Worm (Caenorhabditis elegans) whole organism, late embryonic: Measurements from ENCODE around the gene F26D2.3.

Experiments
- C08G9.2 ChIP-seq: sonication (generic microtip); optimal IDR thresholded peaks from 2 replicates; lab custom pipeline; 2016; ENCODE audit warnings: mild to moderate bottlenecking, missing genetic modification characterization, moderate library complexity, missing compliant biosample characterization
- K02D7.2 ChIP-seq: sonication (generic microtip); optimal IDR thresholded peaks from 2 replicates; lab custom pipeline; 2017; ENCODE audit warnings: mild to moderate bottlenecking, missing genetic modification characterization, missing compliant biosample characterization
- K09A11.1 ChIP-seq: sonication (generic microtip); optimal IDR thresholded peaks from 2 replicates; lab custom pipeline; 2017; ENCODE audit warnings: antibody characterized with exemption, mild to moderate bottlenecking, missing genetic modification characterization, missing compliant biosample characterization; ENCODE audit not compliant: insufficient read depth
- ceh-18 ChIP-seq: sonication (generic microtip); optimal IDR thresholded peaks from 2 replicates; lab custom pipeline; 2016; ENCODE audit warnings: missing genetic modification characterization, missing compliant biosample characterization
- ceh-31 ChIP-seq: sonication (generic microtip); optimal IDR thresholded peaks from 2 replicates; lab custom pipeline; 2016; ENCODE audit warnings: missing genetic modification characterization, missing compliant biosample characterization
- ceh-34 ChIP-seq: sonication (generic microtip); optimal IDR thresholded peaks from 2 replicates; lab custom pipeline; 2016; ENCODE audit warnings: mild to moderate bottlenecking, missing genetic modification characterization, missing compliant biosample characterization
- ceh-45 ChIP-seq: fragments of 200-800 bp; sonication (Bioruptor generic); IDR thresholded peaks from 2 replicates; pipeline ENCODE4 v1.3.6; 2022; ENCODE audit warnings: missing genetic modification reagents, missing genetic modification characterization, missing compliant biosample characterization
- ceh-48 ChIP-seq: sonication (generic microtip); optimal IDR thresholded peaks from 2 replicates; lab custom pipeline; 2016; ENCODE audit warnings: missing genetic modification characterization, inconsistent platforms, missing compliant biosample characterization
- ceh-9 ChIP-seq: sonication (generic microtip); optimal IDR thresholded peaks from 2 replicates; lab custom pipeline; 2016; ENCODE audit warnings: mild to moderate bottlenecking, missing genetic modification characterization, inconsistent platforms, missing compliant biosample characterization
- dmd-4 ChIP-seq: sonication (generic microtip); optimal IDR thresholded peaks from 2 replicates; lab custom pipeline; 2016; ENCODE audit warnings: borderline replicate concordance, missing genetic modification characterization, missing compliant biosample characterization
- elt-4 ChIP-seq: sonication (generic microtip); optimal IDR thresholded peaks from 2 replicates; lab custom pipeline; 2016; ENCODE audit warnings: missing genetic modification characterization, missing compliant biosample characterization
- eyg-1 ChIP-seq: sonication (generic microtip); optimal IDR thresholded peaks from 2 replicates; lab custom pipeline; 2016; ENCODE audit warnings: missing genotype, missing genetic modification characterization, missing compliant biosample characterization
- fkh-6 ChIP-seq: sonication (generic microtip); optimal IDR thresholded peaks from 2 replicates; lab custom pipeline; 2016; ENCODE audit warnings: missing genetic modification characterization, missing compliant biosample characterization
- hlh-13 ChIP-seq: fragments of 200-800 bp; sonication (Bioruptor generic); optimal IDR thresholded peaks from 2 replicates; lab custom pipeline; 2018; ENCODE audit warnings: mild to moderate bottlenecking, missing genetic modification characterization, missing compliant biosample characterization
- hlh-6 ChIP-seq: sonication (generic microtip); optimal IDR thresholded peaks from 2 replicates; lab custom pipeline; 2016; ENCODE audit warnings: missing genotype, missing genetic modification characterization, missing compliant biosample characterization
- hlh-8 ChIP-seq: sonication (generic microtip); optimal IDR thresholded peaks from 2 replicates; lab custom pipeline; 2016; ENCODE audit warnings: missing genotype, missing genetic modification characterization, missing compliant biosample characterization
- lim-6 ChIP-seq: sonication (generic microtip); optimal IDR thresholded peaks from 2 replicates; lab custom pipeline; 2016; ENCODE audit warnings: missing genetic modification characterization, missing compliant biosample characterization
- lin-11 ChIP-seq: fragments of 200-800 bp; sonication (Bioruptor generic); optimal IDR thresholded peaks from 2 replicates; lab custom pipeline; 2018; ENCODE audit warnings: mild to moderate bottlenecking, missing genetic modification characterization, missing compliant biosample characterization
- nfya-1 ChIP-seq: sonication (generic microtip); optimal IDR thresholded peaks from 2 replicates; lab custom pipeline; 2017; ENCODE audit warnings: missing genetic modification characterization, mild to moderate bottlenecking, missing compliant biosample characterization, antibody characterized with exemption, moderate library complexity
- nhr-11 ChIP-seq: fragments of 150-350 bp; optimal IDR thresholded peaks from 2 replicates; lab custom pipeline; 2014; ENCODE audit warnings: missing biosample characterization, missing genetic modification characterization
- odd-2 ChIP-seq: sonication (generic microtip); optimal IDR thresholded peaks from 2 replicates; lab custom pipeline; 2017; ENCODE audit warnings: antibody characterized with exemption, mild to moderate bottlenecking, missing genetic modification characterization, missing compliant biosample characterization
- pag-3 ChIP-seq: sonication (generic microtip); optimal IDR thresholded peaks from 2 replicates; lab custom pipeline; 2016; ENCODE audit warnings: missing compliant biosample characterization, missing genetic modification characterization, borderline replicate concordance
- pax-1 ChIP-seq: fragments of 150-350 bp; optimal IDR thresholded peaks from 2 replicates; lab custom pipeline; 2014; ENCODE audit warnings: missing biosample characterization, missing genetic modification characterization
- pha-2 ChIP-seq: sonication (generic microtip); optimal IDR thresholded peaks from 2 replicates; lab custom pipeline; 2017; ENCODE audit warnings: mild to moderate bottlenecking, missing genetic modification characterization, missing compliant biosample characterization
- pha-4 ChIP-seq: fragments of 150-350 bp; optimal IDR thresholded peaks from 2 replicates; lab custom pipeline; 2018; ENCODE audit warnings: missing biosample characterization, missing genetic modification reagents, missing genetic modification characterization
- sdc-2 ChIP-seq: sonication (generic microtip); optimal IDR thresholded peaks from 2 replicates; lab custom pipeline; 2016; ENCODE audit warnings: missing genotype, missing genetic modification characterization, missing compliant biosample characterization
- sox-2 ChIP-seq: fragments of 200-800 bp; sonication (Bioruptor generic); IDR thresholded peaks from 2 replicates; pipeline ENCODE4 v1.3.6; 2022; ENCODE audit warnings: missing genetic modification reagents, missing genetic modification characterization, missing compliant biosample characterization
- sox-4 ChIP-seq: sonication (generic microtip); optimal IDR thresholded peaks from 2 replicates; lab custom pipeline; 2017; ENCODE audit warnings: mild to moderate bottlenecking, missing genetic modification characterization, inconsistent platforms, missing compliant biosample characterization
- ttx-3 ChIP-seq: sonication (generic microtip); optimal IDR thresholded peaks from 2 replicates; lab custom pipeline; 2016; ENCODE audit warnings: missing genetic modification reagents, missing genetic modification characterization, missing compliant biosample characterization
- unc-3 ChIP-seq, 2 experiments: fragments of 200-800 bp in 1 of 2; sonication (Bioruptor generic) in 1 of 2; sonication (generic microtip) in 1 of 2; conservative IDR thresholded peaks in 1 of 2; optimal IDR thresholded peaks in 1 of 2; 2 replicates each; pipeline versions ENCODE4 v1.3.6 to Lab custom; 2016 to 2022; ENCODE audit warnings: missing compliant biosample characterization in 2 of 2, missing genetic modification characterization in 2 of 2, missing genetic modification reagents in 1 of 2
- unc-86 ChIP-seq: sonication (generic microtip); optimal IDR thresholded peaks from 2 replicates; lab custom pipeline; 2016; ENCODE audit warnings: missing genetic modification characterization, missing compliant biosample characterization
- ztf-16 ChIP-seq: sonication (generic microtip); optimal IDR thresholded peaks from 2 replicates; lab custom pipeline; 2017; ENCODE audit warnings: missing genetic modification characterization, missing compliant biosample characterization

The F26D2.3 gene

DNA sequence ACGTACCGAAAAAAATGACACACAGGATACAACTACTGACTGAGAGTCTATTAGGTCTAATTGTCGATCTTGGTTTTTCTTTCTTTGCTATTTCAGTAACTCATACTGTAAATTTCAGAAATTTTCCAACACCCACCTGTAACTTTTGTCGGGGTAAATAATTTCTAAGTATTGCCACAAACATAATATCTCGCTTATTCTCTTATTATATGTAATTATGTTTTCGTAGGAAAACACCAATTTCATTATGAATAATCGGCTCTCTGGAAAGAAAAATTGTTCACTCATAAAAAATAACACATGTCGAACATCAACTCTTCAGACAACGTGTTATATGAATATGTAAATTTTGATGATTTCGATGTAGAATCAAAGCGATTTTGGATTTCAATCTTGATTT lies 12.9 kb downstream of the F26D2.3 start, which contains the start of gene srw-48:
Gene srw-48 (plus strand): TSS at position 301 of the 400 bp plus-strand sequence.
- TF ChIP-seq ztf-16 (tag; lab: Kevin White, UChicago) (no peak), unc-3 (GFP tag; conservative IDR thresholded peaks at IDR 0.05; lab: Robert Waterston, UW) (no peak), unc-3 (tag; optimal IDR thresholded peaks at IDR 0.05; lab: Kevin White, UChicago) (no peak)

DNA sequence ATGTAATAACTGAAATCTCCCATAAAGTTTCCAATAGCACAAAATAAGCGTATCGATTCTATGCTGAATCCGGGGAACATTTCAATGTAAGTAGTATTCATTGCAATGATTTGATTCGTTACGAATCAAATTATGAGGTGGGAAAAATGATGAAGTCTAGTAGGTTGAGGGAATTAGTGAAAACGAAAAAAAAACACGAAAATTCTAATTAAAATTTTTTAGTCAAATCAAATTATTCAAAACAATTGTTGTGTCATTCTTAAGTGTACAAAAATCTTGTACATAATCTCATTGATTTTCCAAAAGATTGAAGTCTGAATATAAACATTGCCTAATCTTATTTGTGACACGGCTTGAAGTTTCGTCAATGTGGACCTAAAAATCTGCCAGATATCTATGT lies 16.7 kb downstream of the F26D2.3 start, which contains the start of gene srw-29:
Gene srw-29 (minus strand): TSS at position 101 of the 400 bp plus-strand sequence.
- TF ChIP-seq ceh-45 (no peak), odd-2 (tag; lab: Kevin White, UChicago) (no peak), pax-1 (tag; lab: Kevin White, UChicago) (no peak), K09A11.1 (tag; lab: Kevin White, UChicago) (no peak), hlh-13 (GFP tag; lab: Kevin White, UChicago) (no peak), ttx-3 (tag; lab: Kevin White, UChicago) (no peak), elt-4 (no peak), C08G9.2 (no peak), nhr-11 (tag; lab: Kevin White, UChicago) (no peak), sox-4 (tag; lab: Kevin White, UChicago) (no peak), hlh-6 (no peak), lim-6 (tag; lab: Kevin White, UChicago) (no peak), hlh-8 (tag; lab: Kevin White, UChicago) (no peak), pha-2 (tag; lab: Kevin White, UChicago) (no peak), ceh-9 (tag; lab: Kevin White, UChicago) (no peak), fkh-6 (tag; lab: Kevin White, UChicago) (no peak)

DNA sequence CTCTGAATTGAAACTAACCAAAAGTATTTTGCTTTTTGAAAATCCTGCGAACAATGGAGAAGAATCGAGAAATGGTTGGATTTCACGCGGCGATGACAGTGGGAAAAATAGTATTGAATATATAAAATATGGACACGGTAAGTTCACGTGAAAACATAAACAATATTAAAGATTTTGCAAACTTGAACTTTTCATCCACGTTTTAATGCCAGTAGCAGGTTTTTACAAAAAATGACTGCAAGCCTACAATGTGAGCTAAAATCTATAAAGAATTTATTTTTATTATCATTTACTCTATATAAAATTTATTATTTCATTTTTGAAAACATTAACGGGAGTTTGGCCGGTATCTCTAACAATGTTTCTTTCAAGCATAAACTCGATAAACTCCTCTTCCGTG lies 21.7 kb downstream of the F26D2.3 start, which contains the start of gene F26D2.10:
Gene F26D2.10 (minus strand): TSS at position 101 of the 400 bp plus-strand sequence.
- TF ChIP-seq hlh-13 (GFP tag; lab: Kevin White, UChicago) = no peak
- TF ChIP-seq unc-86 = no peak
- TF ChIP-seq pha-4 (tag; lab: Kevin White, UChicago) = no peak
- no peak for TF ChIP-seq dmd-4 (tag; lab: Kevin White, UChicago)

DNA sequence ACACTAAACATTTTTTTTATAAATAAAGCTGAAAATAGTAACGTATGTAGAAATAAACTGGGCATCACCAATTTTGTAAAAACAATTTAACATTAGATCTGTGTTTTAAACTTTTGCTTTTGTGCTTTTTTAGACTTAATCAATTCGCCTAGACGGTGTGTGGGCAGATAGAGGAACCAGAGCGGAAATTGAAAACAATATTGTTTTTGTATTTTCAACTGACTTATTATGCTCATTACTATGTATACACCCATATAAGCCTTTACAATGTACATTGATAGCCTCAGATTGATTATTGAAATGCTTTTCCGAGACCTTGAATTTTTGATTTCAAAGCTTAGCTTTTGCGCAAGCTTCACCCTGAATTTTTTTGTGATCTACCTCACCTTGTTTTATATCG lies 22.2 kb downstream of the F26D2.3 start, which contains the start of gene str-73:
Gene str-73 (plus strand): TSS at position 301 of the 400 bp plus-strand sequence.
- no peak for TF ChIP-seq ceh-18 (tag; lab: Kevin White, UChicago)
- no peak for TF ChIP-seq lin-11 (tag; lab: Kevin White, UChicago)
- no peak for TF ChIP-seq K02D7.2 (tag; lab: Kevin White, UChicago)
- TF ChIP-seq unc-3 (GFP tag; conservative IDR thresholded peaks at IDR 0.05; lab: Robert Waterston, UW) = no peak
- TF ChIP-seq unc-3 (tag; optimal IDR thresholded peaks at IDR 0.05; lab: Kevin White, UChicago) = no peak
- no peak for TF ChIP-seq sdc-2 (tag; lab: Kevin White, UChicago)
- TF ChIP-seq ceh-45 = no peak
- no peak for TF ChIP-seq nfya-1
- TF ChIP-seq nhr-11 (tag; lab: Kevin White, UChicago) = no peak
- no peak for TF ChIP-seq pag-3 (tag; lab: Kevin White, UChicago)
- TF ChIP-seq ceh-34 (tag; lab: Kevin White, UChicago) = no peak
- TF ChIP-seq ceh-48 = no peak

DNA sequence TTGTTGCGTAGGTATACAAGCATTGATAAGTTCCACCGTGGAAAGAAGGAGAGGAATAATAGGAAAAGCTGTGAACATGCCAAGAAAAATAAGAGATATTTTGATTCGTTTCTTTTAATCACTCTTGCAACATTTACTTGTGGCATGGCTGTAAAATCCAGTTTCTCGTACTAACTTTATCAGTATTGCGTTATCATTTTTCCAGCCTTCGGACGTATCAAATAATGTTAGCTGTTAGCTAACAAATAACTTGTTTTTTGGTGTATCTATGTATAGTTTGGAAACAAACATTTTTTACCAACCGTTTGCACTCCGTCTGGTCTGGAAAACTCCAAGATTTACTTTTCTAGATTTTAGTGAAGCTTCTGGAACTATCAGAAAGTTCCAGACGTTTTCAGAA lies 25.7 kb downstream of the F26D2.3 start, which contains the start of gene clec-234:
Gene clec-234 (minus strand): TSS at position 101 of the 400 bp plus-strand sequence.
- TF ChIP-seq ceh-31 (no peak), unc-86 (no peak), hlh-6 (no peak), odd-2 (tag; lab: Kevin White, UChicago) (no peak), eyg-1 (tag; lab: Kevin White, UChicago) (no peak), sox-2 (GFP tag; lab: Robert Waterston, UW) (no peak), ceh-48 (no peak), K02D7.2 (tag; lab: Kevin White, UChicago) (no peak)
